Fruit fly (Drosophila melanogaster) S2 (cell line): Measurements from ENCODE around the gene sn.

Source experiments
- CG8478 ChIP-seq: fragments of >200 bp; optimal IDR thresholded peaks from 2 replicates; lab custom pipeline; 2018
- CTCF ChIP-seq, 2 experiments: fragments of >200 bp; optimal IDR thresholded peaks; 2 replicates each; lab custom pipeline; 2018

sn gene

dm6 chrX:7963724-7964123 lies at the start of gene sn:
TSS of gene sn (plus strand) at chrX:7964024.
- TF ChIP-seq CG8478 (lab: Kevin White, UChicago) (no peak), CTCF (optimal IDR thresholded peaks at IDR 0.05; lab: Kevin White, UChicago) (no peak)

dm6 chrX:7920081-7920688 lies 43.6 kb upstream of the sn start, which contains the start of the genes hdm and Ykt6:
TSS of gene hdm (minus strand) at chrX:7920131.
TSS of gene Ykt6 (plus strand) at chrX:7920409.
- TF ChIP-seq CTCF (optimal IDR thresholded peaks at IDR 0.05; lab: Kevin White, UChicago) = peak in 1 of 2 experiments; percentile 2
- no peak for TF ChIP-seq CG8478 (lab: Kevin White, UChicago)

- TF ChIP-seq CG8478 (lab: Kevin White, UChicago) = no peak
Measured at dm6 chrX:7923063-7923462, 40.8 kb upstream of the sn start.

dm6 chrX:7924913-7925312 lies 38.9 kb upstream of the sn start:
- no peak for TF ChIP-seq CTCF (optimal IDR thresholded peaks at IDR 0.05; lab: Kevin White, UChicago)
- TF ChIP-seq CG8478 (lab: Kevin White, UChicago) = no peak

- TF ChIP-seq CTCF (optimal IDR thresholded peaks at IDR 0.05; lab: Kevin White, UChicago) = no peak
Measured at dm6 chrX:7930236-7931027, 33.4 kb upstream of the sn start.

dm6 chrX:7931028-7931549 lies 32.7 kb upstream of the sn start, which contains the start of gene mahe:
TSS of gene mahe (minus strand) at chrX:7931382.
- TF ChIP-seq CTCF (optimal IDR thresholded peaks at IDR 0.05; lab: Kevin White, UChicago) (no peak), CG8478 (lab: Kevin White, UChicago) (no peak)

dm6 chrX:7933210-7933915 lies 30.5 kb upstream of the sn start, which contains the start of the genes Dhdds and RpS14a:
TSS of gene Dhdds (minus strand) at chrX:7933351.
TSS of gene RpS14a (plus strand) at chrX:7933742.
- TF ChIP-seq CTCF (optimal IDR thresholded peaks at IDR 0.05; lab: Kevin White, UChicago) = peak in 1 of 2 experiments; percentile 34
- TF ChIP-seq CG8478 (lab: Kevin White, UChicago) = no peak

- TF ChIP-seq CG8478 (lab: Kevin White, UChicago) (no peak), CTCF (optimal IDR thresholded peaks at IDR 0.05; lab: Kevin White, UChicago) (peak in 1 of 2 experiments; percentile 15)
Measured at dm6 chrX:7934679-7935078, 29.1 kb upstream of the sn start, which contains the start of gene RpS14b. TSS of gene RpS14b (plus strand) at chrX:7934898.

- no peak for TF ChIP-seq CG8478 (lab: Kevin White, UChicago)
- TF ChIP-seq CTCF (optimal IDR thresholded peaks at IDR 0.05; lab: Kevin White, UChicago) = no peak
Measured at dm6 chrX:7935798-7936572, 27.8 kb upstream of the sn start, which contains the start of gene Ubr3. TSS of gene Ubr3 (plus strand) at chrX:7935896.

- no peak for TF ChIP-seq CTCF (optimal IDR thresholded peaks at IDR 0.05; lab: Kevin White, UChicago)
- no peak for TF ChIP-seq CG8478 (lab: Kevin White, UChicago)
Measured at dm6 chrX:7937588-7938481, 26.0 kb upstream of the sn start.

dm6 chrX:7938482-7938804 lies 25.4 kb upstream of the sn start:
- TF ChIP-seq CTCF (optimal IDR thresholded peaks at IDR 0.05; lab: Kevin White, UChicago) (no peak), CG8478 (lab: Kevin White, UChicago) (no peak)

dm6 chrX:7944151-7944713 lies 19.6 kb upstream of the sn start:
- TF ChIP-seq CG8478 (lab: Kevin White, UChicago) (no peak), CTCF (optimal IDR thresholded peaks at IDR 0.05; lab: Kevin White, UChicago) (no peak)
